Fruit fly (Drosophila melanogaster): Measurements from ENCODE around the gene CG14074.

The CG14074 gene

dm6 chr3L:18846272-18846741 lies 19.7 kb upstream of the CG14074 start (continued):
- TF ChIP-seq ash1 (GFP tag; optimal IDR thresholded peaks at IDR 0.05) (no peak), CTCF (GFP tag; optimal IDR thresholded peaks at IDR 0.05) (peak; percentile 80), CG12391 (tag; optimal IDR thresholded peaks at IDR 0.05) (no peak), grn (GFP tag; optimal IDR thresholded peaks at IDR 0.05) (peak; percentile 2), MBD-R2 (GFP tag; IDR thresholded peaks at IDR 0.05) (no peak), CoRest (tag; optimal IDR thresholded peaks at IDR 0.05) (no peak), amos (GFP tag; IDR thresholded peaks at IDR 0.05; ENCODE audit: partially characterized antibody) (peak; percentile 19; the same call in 1 of the 2 replicates), CG15011 (GFP tag; optimal IDR thresholded peaks at IDR 0.05) (no peak), shn (GFP tag; optimal IDR thresholded peaks at IDR 0.05) (no peak), Mes4 (GFP tag; optimal IDR thresholded peaks at IDR 0.05) (no peak), CG15269 (tag; optimal IDR thresholded peaks at IDR 0.05) (peak; percentile 13), nau (GFP tag; optimal IDR thresholded peaks at IDR 0.05) (no peak), phol (tag; optimal IDR thresholded peaks at IDR 0.05) (no peak), CG17612 (GFP tag; IDR thresholded peaks at IDR 0.05) (no peak), CG11247 (GFP tag; IDR thresholded peaks at IDR 0.05) (no peak), her (GFP tag; optimal IDR thresholded peaks at IDR 0.05) (no peak), CG3163 (GFP tag; optimal IDR thresholded peaks at IDR 0.05) (peak; percentile 56), CG4730 (GFP tag; IDR thresholded peaks at IDR 0.05) (no peak), HLH4C (GFP tag; IDR thresholded peaks at IDR 0.05; ENCODE audit: partially characterized antibody) (no peak), CG10654 (GFP tag; optimal IDR thresholded peaks at IDR 0.05) (no peak), CG12769 (tag; optimal IDR thresholded peaks at IDR 0.05) (peak; percentile 35), dm (GFP tag; optimal IDR thresholded peaks at IDR 0.05) (no peak), CG34422 (GFP tag; IDR thresholded peaks at IDR 0.05) (no peak), Opbp (GFP tag; IDR thresholded peaks at IDR 0.05; ENCODE audit: partially characterized antibody) (no peak), CG2875 (GFP tag; optimal IDR thresholded peaks at IDR 0.05) (no peak), CG17829 (tag; optimal IDR thresholded peaks at IDR 0.05) (no peak), Adf1 (GFP tag; IDR thresholded peaks at IDR 0.05) (no peak), CG6765 (GFP tag; optimal IDR thresholded peaks at IDR 0.05) (no peak), CG6689 (GFP tag; IDR thresholded peaks at IDR 0.05) (no peak), Dp (GFP tag; optimal IDR thresholded peaks at IDR 0.05) (no peak), CG10274 (GFP tag; optimal IDR thresholded peaks at IDR 0.05) (no peak), CG10321 (GFP tag; IDR thresholded peaks at IDR 0.05) (no peak), sob (GFP tag; IDR thresholded peaks at IDR 0.05) (no peak), Bteb2 (GFP tag; optimal IDR thresholded peaks at IDR 0.05) (no peak), CG3726 (GFP tag; IDR thresholded peaks at IDR 0.05) (no peak), luna (GFP tag; optimal IDR thresholded peaks at IDR 0.05) (no peak), CG12942 (GFP tag; optimal IDR thresholded peaks at IDR 0.05) (no peak), gem (tag; optimal IDR thresholded peaks at IDR 0.05) (peak; percentile 2), CG9437 (GFP tag; optimal IDR thresholded peaks at IDR 0.05) (no peak), MESR4 (GFP tag; optimal IDR thresholded peaks at IDR 0.05) (no peak), CG7357 (GFP tag; IDR thresholded peaks at IDR 0.05) (no peak), Bgb (GFP tag; IDR thresholded peaks at IDR 0.05; ENCODE audit: partially characterized antibody) (peak; percentile 9; the same call in 1 of the 2 replicates), fd102C (GFP tag; optimal IDR thresholded peaks at IDR 0.05) (no peak), Lim3 (GFP tag; IDR thresholded peaks at IDR 0.05) (no peak), Sry-δ (GFP tag; optimal IDR thresholded peaks at IDR 0.05) (no peak), fd3F (GFP tag; optimal IDR thresholded peaks at IDR 0.05) (no peak), rib (GFP tag; IDR thresholded peaks at IDR 0.05) (no peak), stwl (tag; optimal IDR thresholded peaks at IDR 0.05) (no peak), tap (tag; optimal IDR thresholded peaks at IDR 0.05) (peak; percentile 10), CG4360 (GFP tag; IDR thresholded peaks at IDR 0.05) (no peak), CG31224 (GFP tag; IDR thresholded peaks at IDR 0.05) (no peak), aop (GFP tag; IDR thresholded peaks at IDR 0.05) (no peak)
